Fruit fly (Drosophila melanogaster) Kc167 (cell line): Measurements from ENCODE around the gene CG33262.

Experiments used
- Myc ChIP-seq: fragments of >200 bp; optimal IDR thresholded peaks from 2 replicates; lab custom pipeline; 2017; ENCODE audit warnings: missing external identifiers
- Sin3A ChIP-seq: fragments of >200 bp; optimal IDR thresholded peaks from 2 replicates; lab custom pipeline; 2018; ENCODE audit warnings: missing external identifiers
- h ChIP-seq: fragments of >200 bp; optimal IDR thresholded peaks from 3 replicates; lab custom pipeline; 2018; ENCODE audit warnings: missing external identifiers
- insv ChIP-seq: fragments of >200 bp; optimal IDR thresholded peaks from 3 replicates; lab custom pipeline; 2018; ENCODE audit warnings: missing external identifiers
- psq ChIP-seq: fragments of >200 bp; optimal IDR thresholded peaks from 2 replicates; lab custom pipeline; 2017; ENCODE audit warnings: missing external identifiers
- ttk ChIP-seq: sonication (Bioruptor generic); optimal IDR thresholded peaks from 2 replicates; lab custom pipeline; 2017; ENCODE audit warnings: missing external identifiers

CG33262 gene

DNA sequence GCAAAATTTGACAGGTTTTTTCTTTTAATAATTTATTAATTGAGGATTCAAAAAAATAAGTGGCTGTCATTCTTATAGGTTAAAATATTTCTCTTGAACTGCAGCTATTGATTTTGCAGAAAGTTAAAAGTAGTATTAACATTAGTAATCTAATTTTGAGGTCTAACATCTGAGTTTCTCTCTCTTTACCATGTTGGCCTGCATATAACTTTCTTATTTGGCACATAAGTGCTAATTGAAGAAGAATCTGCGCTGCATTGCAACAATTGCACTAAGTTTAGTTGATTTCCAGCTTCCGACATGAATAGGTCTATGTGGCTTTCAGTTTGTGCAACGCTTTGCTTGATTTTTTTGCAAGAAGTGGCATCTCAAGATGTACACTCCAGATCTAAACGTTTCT lies at the start of gene CG33262:
Gene CG33262, plus strand, starts transcription at position 301 of the 400 bp plus-strand sequence.
- TF ChIP-seq h (no peak), psq (lab: Kevin White, UChicago) (no peak), ttk (lab: Kevin White, UChicago) (no peak), insv (no peak), Myc (lab: Kevin White, UChicago) (no peak), Sin3A (no peak)

dm6 chr3L:13087189-13087588 lies 48.9 kb upstream of the CG33262 start, which contains the start of gene CG17300:
CG17300 (minus strand) TSS chr3L:13087289.
- TF ChIP-seq ttk (lab: Kevin White, UChicago) (no peak), Myc (lab: Kevin White, UChicago) (no peak), psq (lab: Kevin White, UChicago) (no peak), h (no peak), insv (no peak), Sin3A (no peak)

DNA sequence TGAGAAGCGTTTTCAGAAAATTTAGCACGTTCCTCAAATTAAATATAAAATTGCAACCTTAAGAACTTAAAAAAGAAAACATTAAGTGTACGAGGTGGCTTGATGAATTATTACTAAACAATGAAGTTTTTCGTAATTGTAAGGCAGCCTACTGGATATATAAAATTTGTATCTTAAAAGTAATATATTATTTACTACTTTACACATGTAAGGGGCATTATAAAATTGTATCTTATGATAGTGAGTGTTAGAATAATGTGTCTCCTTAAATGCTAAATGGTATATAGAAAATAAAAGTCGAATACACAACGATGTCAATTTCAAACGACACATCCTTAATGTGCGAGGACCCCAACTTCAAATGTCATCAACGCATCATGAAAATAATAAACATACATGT lies 46.2 kb upstream of the CG33262 start, which contains the start of gene CG11251:
Gene CG11251, minus strand, starts transcription at position 101 of the 400 bp plus-strand sequence.
- no peak for TF ChIP-seq insv
- no peak for TF ChIP-seq Sin3A

DNA sequence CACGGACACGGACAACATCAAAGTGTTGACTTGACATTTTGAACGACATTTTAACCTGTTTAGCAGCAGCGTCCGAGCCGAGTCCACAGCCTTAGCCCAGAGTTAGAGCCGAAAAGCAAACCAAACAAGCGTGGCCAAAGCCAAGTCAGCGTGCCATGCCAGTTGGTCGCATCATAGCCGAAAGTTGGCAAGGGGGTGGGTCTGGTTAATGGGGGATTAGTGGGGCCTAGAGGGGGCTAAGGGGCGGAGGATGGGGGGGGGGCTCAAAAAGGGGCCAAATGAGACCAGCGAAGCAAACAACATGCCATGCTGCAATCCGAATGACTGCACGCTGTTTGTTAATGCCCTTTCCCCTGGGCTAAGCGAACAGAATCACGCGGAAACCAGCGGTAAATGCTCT lies 36.9 kb upstream of the CG33262 start:
- TF ChIP-seq Sin3A (no peak), ttk (lab: Kevin White, UChicago) (no peak), psq (lab: Kevin White, UChicago) (no peak), insv (no peak), Myc (lab: Kevin White, UChicago) (no peak), h (no peak)

DNA sequence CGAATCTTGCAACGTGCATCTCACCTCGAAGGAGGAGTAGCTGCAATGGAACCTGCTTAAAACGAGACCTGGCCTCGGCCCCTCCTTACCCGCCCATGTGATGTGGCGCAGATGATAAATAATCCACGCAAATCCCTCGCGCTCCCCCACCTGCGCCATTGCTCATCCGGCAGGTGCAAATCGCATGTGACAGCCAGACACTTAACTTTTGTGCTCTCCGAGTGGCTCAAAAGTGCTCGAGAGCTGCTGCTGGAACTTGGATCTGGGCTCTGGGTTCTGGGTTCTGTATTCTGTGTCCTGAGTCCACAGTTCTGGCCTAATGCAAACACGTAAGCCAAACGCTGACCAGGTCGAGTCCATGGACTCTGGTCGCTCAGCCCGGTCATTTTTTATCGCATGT lies 35.6 kb upstream of the CG33262 start:
- TF ChIP-seq Myc (lab: Kevin White, UChicago) (no peak), psq (lab: Kevin White, UChicago) (no peak), insv (no peak), h (no peak), ttk (lab: Kevin White, UChicago) (no peak), Sin3A (no peak)

dm6 chr3L:13105863-13106262 lies 30.2 kb upstream of the CG33262 start:
- TF ChIP-seq Sin3A = no peak
- no peak for TF ChIP-seq ttk (lab: Kevin White, UChicago)
- TF ChIP-seq h = no peak
- no peak for TF ChIP-seq psq (lab: Kevin White, UChicago)
- no peak for TF ChIP-seq insv
- TF ChIP-seq Myc (lab: Kevin White, UChicago) = no peak

DNA sequence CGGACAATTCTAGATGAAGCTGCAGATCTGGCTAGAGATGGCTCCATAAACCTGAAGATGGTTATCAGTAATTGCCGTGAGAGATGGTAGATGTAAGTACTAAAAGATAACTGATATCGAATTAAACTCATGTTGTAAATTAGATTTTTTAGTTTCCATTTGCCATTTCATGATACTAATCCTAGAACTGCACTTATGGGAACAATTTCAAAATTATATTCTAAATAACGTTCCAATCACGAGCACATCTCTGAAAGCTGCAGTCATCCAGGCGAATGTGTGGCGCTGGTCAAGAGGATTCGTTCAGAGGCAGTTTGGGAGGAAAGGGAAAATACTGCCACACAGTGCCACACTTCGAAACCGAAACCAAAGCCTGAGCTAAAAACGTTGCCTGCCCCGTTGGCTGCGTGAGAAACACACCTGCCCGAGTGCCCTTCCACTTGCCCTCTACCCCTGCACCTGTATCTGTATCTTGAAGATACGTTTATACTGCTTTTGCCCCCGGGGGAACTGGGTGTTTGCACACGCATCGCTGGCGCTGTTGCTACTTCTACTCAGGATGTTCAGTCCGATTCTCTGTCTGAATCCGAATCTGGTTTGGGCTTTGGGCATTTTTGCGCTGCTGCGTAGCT lies 28.6 kb upstream of the CG33262 start:
- TF ChIP-seq insv (no peak), ttk (lab: Kevin White, UChicago) (no peak), Myc (lab: Kevin White, UChicago) (no peak), Sin3A (no peak), psq (lab: Kevin White, UChicago) (no peak), h (no peak)

dm6 chr3L:13108354-13108882 lies 27.7 kb upstream of the CG33262 start:
- no peak for TF ChIP-seq h
- TF ChIP-seq Myc (lab: Kevin White, UChicago) = no peak
- no peak for TF ChIP-seq Sin3A
- TF ChIP-seq ttk (lab: Kevin White, UChicago) = no peak
- no peak for TF ChIP-seq insv
- TF ChIP-seq psq (lab: Kevin White, UChicago) = no peak

dm6 chr3L:13109362-13109761 lies 26.7 kb upstream of the CG33262 start:
- TF ChIP-seq h (no peak), Sin3A (no peak), psq (lab: Kevin White, UChicago) (no peak), Myc (lab: Kevin White, UChicago) (no peak), ttk (lab: Kevin White, UChicago) (no peak), insv (no peak)

- TF ChIP-seq ttk (lab: Kevin White, UChicago) (no peak), Myc (lab: Kevin White, UChicago) (no peak), h (no peak), insv (no peak), Sin3A (no peak), psq (lab: Kevin White, UChicago) (no peak)
These were observed 24.6 kb upstream of the CG33262 start for dm6 chr3L:13111422-13111821.

DNA sequence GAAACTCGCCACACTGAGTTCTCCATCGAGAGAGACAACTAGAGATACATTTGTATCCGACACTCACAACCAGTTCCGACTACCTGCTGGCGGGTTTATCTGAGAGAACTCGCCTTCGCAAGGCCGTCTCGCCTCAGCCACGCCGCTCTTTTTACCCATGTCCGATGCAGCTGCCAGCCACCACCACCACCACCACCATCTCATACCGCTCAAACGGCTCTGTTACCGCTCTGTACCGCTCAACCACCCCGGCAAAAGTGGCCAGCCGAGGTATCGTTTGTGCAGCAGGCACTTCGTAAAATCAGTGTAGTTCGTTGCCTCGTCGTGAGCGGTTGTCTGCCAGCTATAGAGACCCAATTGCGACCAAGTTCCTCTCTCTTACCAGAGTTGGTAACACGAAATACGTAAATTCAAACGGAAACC lies 22.1 kb upstream of the CG33262 start, which contains the start of gene trn:
Gene trn, plus strand, starts transcription at position 302 of the 423 bp plus-strand sequence.
- TF ChIP-seq insv = no peak
- no peak for TF ChIP-seq h
- TF ChIP-seq Myc (lab: Kevin White, UChicago) = no peak
- no peak for TF ChIP-seq psq (lab: Kevin White, UChicago)
- no peak for TF ChIP-seq ttk (lab: Kevin White, UChicago)
- no peak for TF ChIP-seq Sin3A

DNA sequence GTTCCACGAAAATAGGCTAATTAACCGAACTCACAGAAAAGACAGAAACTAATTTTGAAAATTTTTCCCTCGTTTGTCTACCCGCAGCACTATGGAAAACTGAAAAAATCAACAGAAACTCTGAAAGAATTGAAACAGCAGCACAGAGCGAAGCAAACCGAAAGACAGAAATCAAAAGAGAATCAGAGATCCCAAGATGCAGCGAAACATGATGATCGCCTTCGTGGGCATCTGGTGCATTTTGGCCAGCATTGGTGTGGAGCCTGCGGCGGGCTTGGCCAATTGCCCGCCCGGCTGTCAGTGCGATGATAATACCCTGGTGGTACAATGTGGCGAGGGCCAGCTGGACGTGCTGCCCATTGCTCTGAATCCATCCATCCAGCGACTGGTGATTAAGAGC lies 21.0 kb upstream of the CG33262 start:
- TF ChIP-seq Myc (lab: Kevin White, UChicago) (no peak), Sin3A (no peak), ttk (lab: Kevin White, UChicago) (no peak), insv (no peak), h (no peak), psq (lab: Kevin White, UChicago) (no peak)

DNA sequence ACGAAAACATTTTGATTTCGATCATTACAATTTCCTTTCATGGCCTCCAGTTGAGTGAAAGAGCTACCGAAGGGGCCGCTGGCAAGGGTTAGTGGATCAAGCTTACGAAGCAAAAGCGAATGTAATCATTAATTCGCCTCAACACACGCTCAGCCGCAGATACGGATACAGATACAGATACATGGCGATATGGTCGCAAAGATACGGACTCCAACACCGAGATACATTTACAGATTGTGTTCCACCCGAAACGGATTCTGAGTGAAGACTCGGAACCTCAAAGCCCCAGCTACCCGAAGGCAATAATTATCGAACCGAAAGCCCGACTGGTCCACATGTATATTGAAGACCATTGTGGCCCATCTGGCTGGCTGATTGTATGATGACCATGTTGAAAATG lies 17.1 kb upstream of the CG33262 start:
- no peak for TF ChIP-seq ttk (lab: Kevin White, UChicago)
